Worm (Caenorhabditis elegans): ENCODE results near the gene F57B9.3.

DNA sequence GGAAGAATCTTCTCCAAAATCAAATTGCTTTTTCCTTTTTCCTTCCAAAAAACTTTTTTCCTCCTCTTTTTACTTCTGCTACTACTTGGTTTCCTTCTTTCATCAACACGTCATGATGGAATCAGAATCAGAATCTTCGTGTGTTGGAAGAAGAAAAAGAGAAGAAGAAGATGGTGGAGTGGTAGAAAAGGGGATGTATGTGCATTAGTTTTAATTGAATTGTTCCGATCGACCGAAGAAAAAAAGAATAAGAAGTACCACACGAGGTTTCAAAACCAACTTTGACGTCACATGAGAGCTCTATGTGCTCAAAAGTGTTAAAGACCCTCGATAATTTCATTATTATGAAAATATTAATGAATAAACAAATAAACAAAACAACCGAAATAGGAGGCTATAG lies 24.8 kb upstream of the F57B9.3 start:
- TF ChIP-seq tab-1 (GFP tag; IDR thresholded peaks at IDR 0.05) (no peak), cog-1 (tag; optimal IDR thresholded peaks at IDR 0.05) (no peak), med-1 (GFP tag; optimal IDR thresholded peaks at IDR 0.05; ENCODE audit: insufficient read depth) (no peak)
